Worm (Caenorhabditis elegans): Measurements from ENCODE around the gene C31C9.6.

- no peak for TF ChIP-seq nhr-11 (tag; optimal IDR thresholded peaks at IDR 0.05)
- TF ChIP-seq fkh-10 (GFP tag; optimal IDR thresholded peaks at IDR 0.05): no peak
- no peak for TF ChIP-seq nhr-77 (tag; optimal IDR thresholded peaks at IDR 0.05)
- peak in 1 of 2 experiments; percentile 42 for TF ChIP-seq lsy-2 (tag; optimal IDR thresholded peaks at IDR 0.05)
- TF ChIP-seq egl-27 (tag; optimal IDR thresholded peaks at IDR 0.05): no peak
- no peak for TF ChIP-seq ama-1 (optimal IDR thresholded peaks at IDR 0.05)
- TF ChIP-seq tbx-2 (tag; optimal IDR thresholded peaks at IDR 0.05): peak; percentile 54
Observed at ce11 chrII:13681063-13681462, 19.2 kb upstream of the C31C9.6 start.
